Fruit fly (Drosophila melanogaster) whole organism, wandering third instar larva: Measurements from ENCODE around the gene CG7011.

Experiments
- GATAd ChIP-seq: sonication (Bioruptor generic); optimal IDR thresholded peaks from 2 replicates; lab custom pipeline; 2016; ENCODE audit warnings: missing biosample characterization, missing genetic modification characterization
- Myc ChIP-seq: fragments of >200 bp; optimal IDR thresholded peaks from 2 replicates; lab custom pipeline; 2017
- OdsH ChIP-seq: fragments of 200-800 bp; sonication (Bioruptor generic); optimal IDR thresholded peaks from 2 replicates; lab custom pipeline; 2016; ENCODE audit warnings: missing biosample characterization, mild to moderate bottlenecking, missing genetic modification characterization
- br ChIP-seq: fragments of 200-800 bp; sonication (Bioruptor generic); optimal IDR thresholded peaks from 2 replicates; lab custom pipeline; 2016; ENCODE audit warnings: missing biosample characterization, missing genetic modification characterization
- ey ChIP-seq: fragments of 200-800 bp; sonication (Bioruptor generic); optimal IDR thresholded peaks from 2 replicates; lab custom pipeline; 2016; ENCODE audit warnings: missing biosample characterization, missing genetic modification characterization
- fru ChIP-seq: fragments of 200-800 bp; sonication (Bioruptor generic); optimal IDR thresholded peaks from 3 replicates; lab custom pipeline; 2016; ENCODE audit warnings: missing biosample characterization, mild to moderate bottlenecking, missing genetic modification characterization
- h ChIP-seq: fragments of 200-800 bp; sonication (Bioruptor generic); optimal IDR thresholded peaks from 3 replicates; lab custom pipeline; 2016; ENCODE audit warnings: missing biosample characterization, mild to moderate bottlenecking, missing genetic modification characterization
- pan ChIP-seq: fragments of >200 bp; optimal IDR thresholded peaks from 2 replicates; lab custom pipeline; 2017
- psq ChIP-seq: fragments of 200-800 bp; sonication (Bioruptor generic); optimal IDR thresholded peaks from 3 replicates; lab custom pipeline; 2017; ENCODE audit warnings: missing biosample characterization, mild to moderate bottlenecking, missing genetic modification characterization, moderate library complexity
- usp ChIP-seq: fragments of >200 bp; optimal IDR thresholded peaks from 2 replicates; lab custom pipeline; 2017; ENCODE audit warnings: missing biosample characterization, missing genetic modification characterization

- TF ChIP-seq OdsH (GFP tag; lab: Kevin White, UChicago) (no peak), fru (GFP tag; lab: Kevin White, UChicago) (no peak), ey (GFP tag; lab: Kevin White, UChicago) (no peak), GATAd (GFP tag; lab: Kevin White, UChicago) (no peak), pan (lab: Kevin White, UChicago) (no peak), h (GFP tag; lab: Kevin White, UChicago) (no peak), usp (GFP tag; lab: Kevin White, UChicago) (no peak), br (no peak), psq (no peak), Myc (lab: Kevin White, UChicago) (no peak)
These were observed 11.4 kb upstream of the CG7011 start for dm6 chr3L:15174823-15175222.
